Fruit fly (Drosophila melanogaster) whole organism, embryonic: Measurements from ENCODE around the gene CG7378.

ENCODE experiments used
- B-H2 ChIP-seq: fragments of 200-800 bp; sonication (Bioruptor generic); optimal IDR thresholded peaks from 2 replicates; lab custom pipeline; 2018; ENCODE audit warnings: missing biosample characterization, mild to moderate bottlenecking, missing genetic modification characterization
- CG10274 ChIP-seq: fragments of 200-800 bp; sonication (Bioruptor generic); optimal IDR thresholded peaks from 3 replicates; lab custom pipeline; 2017; ENCODE audit warnings: missing biosample characterization, mild to moderate bottlenecking, missing genetic modification characterization
- CG10979 ChIP-seq: fragments of 200-800 bp; sonication (Bioruptor generic); optimal IDR thresholded peaks from 2 replicates; lab custom pipeline; 2018; ENCODE audit warnings: missing biosample characterization, mild to moderate bottlenecking, missing genetic modification characterization, moderate library complexity
- CG11093 ChIP-seq: fragments of 200-800 bp; sonication (Bioruptor generic); IDR thresholded peaks from 3 replicates; pipeline ENCODE4 v1.3.6; 2022; ENCODE audit warnings: missing biosample characterization, missing genetic modification characterization
- CG11247 ChIP-seq: fragments of 200-800 bp; sonication (Bioruptor generic); IDR thresholded peaks from 2 replicates; pipeline ENCODE4 v1.3.6; 2022; ENCODE audit warnings: missing biosample characterization, missing genetic modification characterization
- CG11696 ChIP-seq: fragments of 200-800 bp; sonication (Bioruptor generic); IDR thresholded peaks from 2 replicates; pipeline ENCODE4 v1.3.6; 2022; ENCODE audit warnings: missing biosample characterization, missing genetic modification characterization
- CG12391 ChIP-seq: fragments of 200-800 bp; sonication (Bioruptor generic); optimal IDR thresholded peaks from 3 replicates; lab custom pipeline; 2018; ENCODE audit warnings: missing biosample characterization, mild to moderate bottlenecking, missing genetic modification characterization, moderate library complexity
- CG1602 ChIP-seq: fragments of 200-800 bp; sonication (Bioruptor generic); optimal IDR thresholded peaks from 3 replicates; lab custom pipeline; 2016; ENCODE audit warnings: missing biosample characterization, missing genetic modification characterization
- CG17829 ChIP-seq: fragments of 200-800 bp; optimal IDR thresholded peaks from 2 replicates; lab custom pipeline; 2019; ENCODE audit warnings: missing biosample characterization, mild to moderate bottlenecking, missing genetic modification characterization, moderate library complexity
- CG17912 ChIP-seq: fragments of 200-800 bp; sonication (Bioruptor generic); optimal IDR thresholded peaks from 2 replicates; lab custom pipeline; 2018; ENCODE audit warnings: missing biosample characterization, mild to moderate bottlenecking, missing genetic modification characterization
- CG1792 ChIP-seq: fragments of 200-800 bp; sonication (Bioruptor generic); optimal IDR thresholded peaks from 2 replicates; lab custom pipeline; 2016; ENCODE audit warnings: missing biosample characterization, missing genetic modification characterization
- CG1832 ChIP-seq: fragments of 200-800 bp; sonication (Bioruptor generic); optimal IDR thresholded peaks from 2 replicates; lab custom pipeline; 2017; ENCODE audit warnings: missing biosample characterization, mild to moderate bottlenecking, missing genetic modification characterization, inconsistent platforms
- CG2889 ChIP-seq: fragments of 200-800 bp; sonication (Bioruptor generic); IDR thresholded peaks from 3 replicates; pipeline ENCODE4 v1.3.6; 2022; ENCODE audit warnings: missing biosample characterization, missing genetic modification characterization
- CG3995 ChIP-seq: fragments of 200-800 bp; sonication (Bioruptor generic); optimal IDR thresholded peaks from 3 replicates; lab custom pipeline; 2016; ENCODE audit warnings: missing biosample characterization, missing genetic modification characterization
- CG4328 ChIP-seq: fragments of 200-800 bp; sonication (Bioruptor generic); optimal IDR thresholded peaks from 3 replicates; lab custom pipeline; 2017; ENCODE audit warnings: missing biosample characterization, missing genetic modification reagents, missing genetic modification characterization
- CG4854 ChIP-seq: fragments of 200-800 bp; sonication (Bioruptor generic); optimal IDR thresholded peaks from 2 replicates; lab custom pipeline; 2016; ENCODE audit warnings: missing biosample characterization, missing genetic modification characterization, inconsistent platforms
- CG5180 ChIP-seq: fragments of 200-800 bp; sonication (Bioruptor generic); optimal IDR thresholded peaks from 3 replicates; lab custom pipeline; 2017; ENCODE audit warnings: missing biosample characterization, missing genetic modification characterization, mild to moderate bottlenecking, moderate library complexity, missing genetic modification reagents
- CG5953 ChIP-seq: fragments of 200-800 bp; sonication (Bioruptor generic); IDR thresholded peaks from 2 replicates; pipeline ENCODE4 v1.3.6; 2022; ENCODE audit warnings: missing biosample characterization, missing genetic modification characterization
- CG6272 ChIP-seq: fragments of 200-800 bp; sonication (Bioruptor generic); IDR thresholded peaks from 2 replicates; pipeline ENCODE4 v1.3.6; 2022; ENCODE audit warnings: missing biosample characterization, missing genetic modification characterization
- CG6683 ChIP-seq: fragments of 200-800 bp; sonication (Bioruptor generic); optimal IDR thresholded peaks from 2 replicates; lab custom pipeline; 2017; ENCODE audit warnings: missing biosample characterization, mild to moderate bottlenecking, missing genetic modification characterization, missing genetic modification reagents
- CG9437 ChIP-seq: fragments of 200-800 bp; sonication (Bioruptor generic); optimal IDR thresholded peaks from 2 replicates; lab custom pipeline; 2018; ENCODE audit warnings: missing biosample characterization, mild to moderate bottlenecking, missing genetic modification characterization
- CG9876 ChIP-seq: fragments of 200-800 bp; sonication (Bioruptor generic); optimal IDR thresholded peaks from 2 replicates; lab custom pipeline; 2016; ENCODE audit warnings: missing biosample characterization, missing genetic modification characterization
- Chrac-16 ChIP-seq: fragments of 200-800 bp; sonication (Bioruptor generic); optimal IDR thresholded peaks from 3 replicates; lab custom pipeline; 2016; ENCODE audit warnings: missing biosample characterization, missing genetic modification characterization
- Dfd ChIP-seq, 2 experiments: fragments of >200 bp; optimal IDR thresholded peaks; 2 replicates each; lab custom pipeline; 2017; ENCODE audit warnings: missing biosample characterization in 2 of 2, missing genetic modification characterization in 2 of 2
- Gug ChIP-seq: fragments of 200-800 bp; sonication (Bioruptor generic); IDR thresholded peaks from 4 replicates; pipeline ENCODE4 v1.3.6; 2022; ENCODE audit warnings: missing biosample characterization, missing genetic modification characterization
- MTF-1 ChIP-seq: fragments of 200-800 bp; sonication (Bioruptor generic); optimal IDR thresholded peaks from 2 replicates; lab custom pipeline; 2018; ENCODE audit warnings: missing biosample characterization, mild to moderate bottlenecking, missing genetic modification characterization, borderline replicate concordance
- Nf-YA ChIP-seq: fragments of 200-800 bp; sonication (Bioruptor generic); IDR thresholded peaks from 2 replicates; pipeline ENCODE4 v1.3.6; 2022; ENCODE audit warnings: missing biosample characterization, missing genetic modification characterization
- Optix ChIP-seq: fragments of 200-800 bp; sonication (Bioruptor generic); IDR thresholded peaks from 3 replicates; pipeline ENCODE4 v1.3.6; 2022; ENCODE audit warnings: missing biosample characterization, missing genetic modification characterization
- Sox100B ChIP-seq: fragments of 200-800 bp; sonication (Bioruptor generic); optimal IDR thresholded peaks from 3 replicates; lab custom pipeline; 2018; ENCODE audit warnings: missing biosample characterization, mild to moderate bottlenecking, missing genetic modification characterization
- Sox102F ChIP-seq: fragments of 200-800 bp; sonication (Bioruptor generic); optimal IDR thresholded peaks from 2 replicates; lab custom pipeline; 2018; ENCODE audit warnings: missing biosample characterization, mild to moderate bottlenecking, missing genetic modification characterization, moderate library complexity
- Stat92E ChIP-seq, 3 experiments: fragments of >200 bp in 2 of 3; fragments of 200-800 bp in 1 of 3; sonication (Bioruptor generic) in 1 of 3; optimal IDR thresholded peaks; 2 replicates each; lab custom pipeline; 2017 to 2019; ENCODE audit warnings: missing biosample characterization in 3 of 3, missing genetic modification characterization in 3 of 3, mild to moderate bottlenecking in 1 of 3, moderate library complexity in 1 of 3
- Taf1 ChIP-seq: fragments of 200-800 bp; sonication (Bioruptor generic); IDR thresholded peaks from 2 replicates; pipeline ENCODE4 v1.3.6; 2022; ENCODE audit warnings: missing biosample characterization, missing genetic modification characterization
- YL-1 ChIP-seq: fragments of 200-800 bp; sonication (Bioruptor generic); optimal IDR thresholded peaks from 3 replicates; lab custom pipeline; 2017; ENCODE audit warnings: missing biosample characterization, mild to moderate bottlenecking, missing genetic modification characterization
- bab2 ChIP-seq: fragments of 200-800 bp; sonication (Bioruptor generic); optimal IDR thresholded peaks from 2 replicates; lab custom pipeline; 2016; ENCODE audit warnings: missing biosample characterization, missing genetic modification characterization
- bigmax ChIP-seq: fragments of 200-800 bp; sonication (Bioruptor generic); optimal IDR thresholded peaks from 2 replicates; lab custom pipeline; 2018; ENCODE audit warnings: missing biosample characterization, mild to moderate bottlenecking, missing genetic modification characterization
- bowl ChIP-seq: fragments of 200-800 bp; sonication (Bioruptor generic); IDR thresholded peaks from 2 replicates; pipeline ENCODE4 v1.3.6; 2022; ENCODE audit warnings: missing biosample characterization, missing genetic modification characterization
- chinmo ChIP-seq: fragments of 200-800 bp; sonication (Bioruptor generic); IDR thresholded peaks from 4 replicates; pipeline ENCODE4 v1.3.6; 2022; ENCODE audit warnings: missing biosample characterization, missing genetic modification characterization; ENCODE audit not compliant: partially characterized antibody
- da ChIP-seq: fragments of 200-800 bp; sonication (Bioruptor generic); optimal IDR thresholded peaks from 2 replicates; lab custom pipeline; 2016; ENCODE audit warnings: missing biosample characterization, missing genetic modification characterization
- danr ChIP-seq: fragments of 200-800 bp; sonication (Bioruptor generic); IDR thresholded peaks from 2 replicates; pipeline ENCODE4 v1.3.6; 2022; ENCODE audit warnings: missing biosample characterization, missing genetic modification characterization
- dm ChIP-seq: fragments of 200-800 bp; sonication (Bioruptor generic); optimal IDR thresholded peaks from 3 replicates; lab custom pipeline; 2016; ENCODE audit warnings: missing biosample characterization, missing genetic modification characterization
- dysf ChIP-seq: fragments of 200-800 bp; sonication (Bioruptor generic); IDR thresholded peaks from 3 replicates; pipeline ENCODE4 v1.3.6; 2022; ENCODE audit warnings: missing biosample characterization, missing genetic modification characterization
- exex ChIP-seq: fragments of 200-800 bp; sonication (Bioruptor generic); optimal IDR thresholded peaks from 4 replicates; lab custom pipeline; 2018; ENCODE audit warnings: missing biosample characterization, mild to moderate bottlenecking, missing genetic modification characterization, moderate library complexity
- gcm2 ChIP-seq: fragments of 200-800 bp; sonication (Bioruptor generic); optimal IDR thresholded peaks from 2 replicates; lab custom pipeline; 2016; ENCODE audit warnings: missing biosample characterization, missing genetic modification characterization
- gfzf ChIP-seq: fragments of 200-800 bp; sonication (Bioruptor generic); optimal IDR thresholded peaks from 2 replicates; lab custom pipeline; 2016; ENCODE audit warnings: missing biosample characterization, mild to moderate bottlenecking, missing genetic modification characterization, moderate library complexity
- gro ChIP-seq: fragments of 200-800 bp; sonication (Bioruptor generic); optimal IDR thresholded peaks from 2 replicates; lab custom pipeline; 2016; ENCODE audit warnings: missing biosample characterization, missing genetic modification characterization
- h ChIP-seq: fragments of >200 bp; optimal IDR thresholded peaks from 2 replicates; lab custom pipeline; 2017
- jumu ChIP-seq: fragments of 200-800 bp; sonication (Bioruptor generic); optimal IDR thresholded peaks from 3 replicates; lab custom pipeline; 2016; ENCODE audit warnings: missing biosample characterization, missing genetic modification characterization
- kni ChIP-seq: fragments of 200-800 bp; sonication (Bioruptor generic); optimal IDR thresholded peaks from 3 replicates; lab custom pipeline; 2017; ENCODE audit warnings: mild to moderate bottlenecking, missing biosample characterization, missing genetic modification reagents, missing genetic modification characterization
- oc ChIP-seq: fragments of 200-800 bp; sonication (Bioruptor generic); optimal IDR thresholded peaks from 2 replicates; lab custom pipeline; 2018; ENCODE audit warnings: missing biosample characterization, mild to moderate bottlenecking, missing genetic modification characterization, moderate library complexity
- pfk ChIP-seq: fragments of 200-800 bp; sonication (Bioruptor generic); optimal IDR thresholded peaks from 2 replicates; lab custom pipeline; 2018; ENCODE audit warnings: missing biosample characterization, mild to moderate bottlenecking, missing genetic modification characterization, moderate library complexity
- sd ChIP-seq: fragments of 200-800 bp; sonication (Bioruptor generic); optimal IDR thresholded peaks from 3 replicates; lab custom pipeline; 2018; ENCODE audit warnings: missing biosample characterization, mild to moderate bottlenecking, missing genetic modification characterization, moderate library complexity

CG7378 gene

DNA sequence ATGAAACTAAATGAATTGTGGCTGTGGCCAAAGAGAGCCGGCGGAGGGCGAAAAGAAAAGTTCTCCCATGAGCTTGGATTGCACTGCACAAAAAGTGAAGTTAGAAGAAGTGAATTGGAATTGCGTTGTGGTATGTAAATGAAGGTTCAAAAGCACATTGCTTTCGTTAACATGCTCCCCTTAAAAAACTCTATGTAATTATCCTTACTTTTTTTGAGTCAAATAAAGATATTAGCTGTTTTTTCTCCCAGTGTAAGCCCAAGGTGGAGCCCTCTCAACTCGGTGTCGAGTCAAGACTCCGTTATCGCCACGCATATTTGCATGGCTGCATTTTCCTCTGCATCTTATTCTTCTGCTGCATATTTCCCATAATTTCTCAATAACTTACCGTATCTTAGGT lies 23.3 kb downstream of the CG7378 start (continued):
- TF ChIP-seq jumu (GFP tag; lab: Kevin White, UChicago) = peak; percentile 39
- TF ChIP-seq da (GFP tag; lab: Kevin White, UChicago) = no peak
- no peak for TF ChIP-seq Stat92E (GFP tag; optimal IDR thresholded peaks at IDR 0.05; lab: Kevin White, UChicago)
- peak; percentile 60; the same call in 2 of the 3 replicates for TF ChIP-seq CG2889
- no peak for TF ChIP-seq gro
- peak; percentile 37; the same call in 2 of the 4 replicates for TF ChIP-seq Gug (GFP tag; lab: Robert Waterston, UW)
- 0 out of 2 replicates have a peak, but pooled peaks have one; percentile 7 for TF ChIP-seq bowl (GFP tag; lab: Robert Waterston, UW)
- TF ChIP-seq CG5953 (GFP tag; lab: Robert Waterston, UW) = peak; percentile 42; the same call in 1 of the 2 replicates
- no peak for TF ChIP-seq bab2 (GFP tag; lab: Kevin White, UChicago)
- TF ChIP-seq CG3995 (GFP tag; lab: Kevin White, UChicago) = no peak
- TF ChIP-seq CG9437 (GFP tag; lab: Kevin White, UChicago) = no peak
- TF ChIP-seq CG11696 (GFP tag; lab: Robert Waterston, UW) = no peak
- no peak for TF ChIP-seq CG4854 (GFP tag; lab: Kevin White, UChicago)
- TF ChIP-seq CG11093 = peak; percentile 48; the same call in 1 of the 3 replicates
- no peak for TF ChIP-seq chinmo
- TF ChIP-seq exex (tag; lab: Kevin White, UChicago) = no peak
- no peak for TF ChIP-seq Dfd (GFP tag; optimal IDR thresholded peaks at IDR 0.05; lab: Kevin White, UChicago)
- TF ChIP-seq CG4328 (GFP tag; lab: Kevin White, UChicago) = no peak
- no peak for TF ChIP-seq MTF-1 (GFP tag; lab: Kevin White, UChicago)
- TF ChIP-seq Sox102F (GFP tag; lab: Kevin White, UChicago) = peak; percentile 66
- no peak for TF ChIP-seq CG6272 (GFP tag; lab: Robert Waterston, UW)
- TF ChIP-seq CG11247 = peak; percentile 47
- TF ChIP-seq gfzf = no peak
- TF ChIP-seq oc (tag; lab: Kevin White, UChicago) = no peak
- no peak for TF ChIP-seq CG6683
- TF ChIP-seq sd = no peak
- TF ChIP-seq CG5180 = no peak
- no peak for TF ChIP-seq gcm2 (GFP tag; lab: Kevin White, UChicago)
- TF ChIP-seq YL-1 (GFP tag; lab: Kevin White, UChicago) = no peak
- no peak; the same call in 1 of the 2 replicates for TF ChIP-seq Nf-YA (GFP tag; lab: Robert Waterston, UW)
- no peak for TF ChIP-seq bigmax
- TF ChIP-seq Chrac-16 (GFP tag; lab: Kevin White, UChicago) = peak; percentile 32
- TF ChIP-seq kni (GFP tag; lab: Kevin White, UChicago) = no peak
- TF ChIP-seq CG1832 (GFP tag; lab: Kevin White, UChicago) = no peak
- no peak for TF ChIP-seq dm (GFP tag; lab: Kevin White, UChicago)
- no peak for TF ChIP-seq B-H2 (GFP tag; lab: Kevin White, UChicago)
- TF ChIP-seq dysf (GFP tag; lab: Robert Waterston, UW) = peak; percentile 69
- peak; percentile 49; the same call in 2 of the 3 replicates for TF ChIP-seq Optix (GFP tag; lab: Robert Waterston, UW)
- peak; percentile 49 for TF ChIP-seq CG17829
- TF ChIP-seq danr = 0 out of 2 replicates have a peak, but pooled peaks have one; percentile 46
- TF ChIP-seq Taf1 = no peak
- peak; percentile 42 for TF ChIP-seq Sox100B (GFP tag; lab: Kevin White, UChicago)
- no peak for TF ChIP-seq pfk (GFP tag; lab: Kevin White, UChicago)
- peak; percentile 27 for TF ChIP-seq CG1602 (GFP tag; lab: Kevin White, UChicago)
- TF ChIP-seq CG9876 (GFP tag; lab: Kevin White, UChicago) = no peak
- peak; percentile 4 for TF ChIP-seq CG1792 (GFP tag; lab: Kevin White, UChicago)
- TF ChIP-seq CG10274 (GFP tag; lab: Kevin White, UChicago) = no peak
- no peak for TF ChIP-seq h (lab: Kevin White, UChicago)
- peak; percentile 55 for TF ChIP-seq CG12391 (tag; lab: Kevin White, UChicago)
- TF ChIP-seq CG17912 (GFP tag; lab: Kevin White, UChicago) = no peak
- TF ChIP-seq CG10979 (tag; lab: Kevin White, UChicago) = peak; percentile 77
